Fruit fly (Drosophila melanogaster) whole organism: Measurements from ENCODE around the gene Dscam4.

Experiments
- CG8478 ChIP-seq: fragments of >200 bp; optimal IDR thresholded peaks from 2 replicates; lab custom pipeline; 2018; ENCODE audit warnings: inconsistent platforms
- Dll ChIP-seq: fragments of >200 bp; optimal IDR thresholded peaks from 2 replicates; lab custom pipeline; 2017
- EcR ChIP-seq, 2 experiments: fragments of >200 bp; optimal IDR thresholded peaks; 2 replicates each; lab custom pipeline; 2017; ENCODE audit warnings: missing biosample characterization in 2 of 2, missing genetic modification characterization in 2 of 2, missing genetic modification reagents in 2 of 2
- pan ChIP-seq: fragments of >200 bp; optimal IDR thresholded peaks from 2 replicates; lab custom pipeline; 2017
- psq ChIP-seq: fragments of >200 bp; optimal IDR thresholded peaks from 2 replicates; lab custom pipeline; 2017
- usp ChIP-seq: fragments of >200 bp; optimal IDR thresholded peaks from 2 replicates; lab custom pipeline; 2017; ENCODE audit warnings: missing biosample characterization, missing genetic modification characterization, mixed read lengths

dm6 chr3L:8221835-8222234 is 16.6 kb upstream of the Dscam4 start, which contains the start of gene CG13678:
- TF ChIP-seq pan (lab: Kevin White, UChicago), result no peak
- TF ChIP-seq CG8478 (lab: Kevin White, UChicago), result no peak
- no peak for TF ChIP-seq usp (GFP tag; lab: Kevin White, UChicago)
- TF ChIP-seq Dll (lab: Kevin White, UChicago), result no peak
- no peak for TF ChIP-seq psq
- no peak for TF ChIP-seq EcR (GFP tag; optimal IDR thresholded peaks at IDR 0.05; lab: Kevin White, UChicago)
